Worm (Caenorhabditis elegans): Measurements from ENCODE around the gene mrpl-49.

- no peak for TF ChIP-seq hmbx-1 (tag; optimal IDR thresholded peaks at IDR 0.05)
- TF ChIP-seq hmg-4 (GFP tag; optimal IDR thresholded peaks at IDR 0.05), result no peak
Measured at ce11 chrV:12683205-12683604, 45.2 kb upstream of the mrpl-49 start.

All from whole organism, early embryonic.